Fruit fly (Drosophila melanogaster) whole organism, embryonic: ENCODE measurements around the gene Rchy1.

Experiments used
- CG11093 ChIP-seq: fragments of 200-800 bp; sonication (Bioruptor generic); IDR thresholded peaks from 3 replicates; pipeline ENCODE4 v1.3.6; 2022; ENCODE audit warnings: missing biosample characterization, missing genetic modification characterization
- CG11560 ChIP-seq: fragments of 200-800 bp; sonication (Bioruptor generic); IDR thresholded peaks from 3 replicates; pipeline ENCODE4 v1.3.6; 2022; ENCODE audit warnings: missing biosample characterization, missing genetic modification characterization
- CG15479 ChIP-seq: fragments of 200-800 bp; sonication (Bioruptor generic); optimal IDR thresholded peaks from 3 replicates; lab custom pipeline; 2019; ENCODE audit warnings: missing biosample characterization, mild to moderate bottlenecking, missing genetic modification characterization, moderate library complexity
- CG6683 ChIP-seq: fragments of 200-800 bp; sonication (Bioruptor generic); optimal IDR thresholded peaks from 2 replicates; lab custom pipeline; 2017; ENCODE audit warnings: missing biosample characterization, mild to moderate bottlenecking, missing genetic modification characterization, missing genetic modification reagents
- CG7745 ChIP-seq: fragments of 200-800 bp; sonication (Bioruptor generic); optimal IDR thresholded peaks from 2 replicates; lab custom pipeline; 2018; ENCODE audit warnings: missing biosample characterization, mild to moderate bottlenecking, missing genetic modification characterization, moderate library complexity
- da ChIP-seq: fragments of 200-800 bp; sonication (Bioruptor generic); optimal IDR thresholded peaks from 2 replicates; lab custom pipeline; 2016; ENCODE audit warnings: missing biosample characterization, missing genetic modification characterization
- kay ChIP-seq: fragments of 200-800 bp; sonication (Bioruptor generic); optimal IDR thresholded peaks from 2 replicates; lab custom pipeline; 2016; ENCODE audit warnings: missing biosample characterization, missing genetic modification characterization
- klu ChIP-seq: fragments of 200-800 bp; sonication (Bioruptor generic); IDR thresholded peaks from 2 replicates; pipeline ENCODE4 v1.3.6; 2022; ENCODE audit warnings: missing biosample characterization, missing genetic modification characterization
- nom ChIP-seq: fragments of 200-800 bp; sonication (Bioruptor generic); optimal IDR thresholded peaks from 2 replicates; lab custom pipeline; 2017; ENCODE audit warnings: missing biosample characterization, missing genetic modification characterization, mild to moderate bottlenecking, moderate library complexity, missing genetic modification reagents
- pros ChIP-seq: fragments of 200-800 bp; sonication (Bioruptor generic); optimal IDR thresholded peaks from 3 replicates; lab custom pipeline; 2019; ENCODE audit warnings: missing biosample characterization, mild to moderate bottlenecking, missing genetic modification characterization, moderate library complexity
- salm ChIP-seq: fragments of 200-800 bp; sonication (Bioruptor generic); optimal IDR thresholded peaks from 2 replicates; lab custom pipeline; 2018; ENCODE audit warnings: missing biosample characterization, mild to moderate bottlenecking, missing genetic modification characterization
- ttk ChIP-seq: fragments of 200-800 bp; sonication (Bioruptor generic); IDR thresholded peaks from 2 replicates; pipeline ENCODE4 v2.1.2; 2022; ENCODE audit warnings: missing biosample characterization, missing genetic modification characterization

DNA sequence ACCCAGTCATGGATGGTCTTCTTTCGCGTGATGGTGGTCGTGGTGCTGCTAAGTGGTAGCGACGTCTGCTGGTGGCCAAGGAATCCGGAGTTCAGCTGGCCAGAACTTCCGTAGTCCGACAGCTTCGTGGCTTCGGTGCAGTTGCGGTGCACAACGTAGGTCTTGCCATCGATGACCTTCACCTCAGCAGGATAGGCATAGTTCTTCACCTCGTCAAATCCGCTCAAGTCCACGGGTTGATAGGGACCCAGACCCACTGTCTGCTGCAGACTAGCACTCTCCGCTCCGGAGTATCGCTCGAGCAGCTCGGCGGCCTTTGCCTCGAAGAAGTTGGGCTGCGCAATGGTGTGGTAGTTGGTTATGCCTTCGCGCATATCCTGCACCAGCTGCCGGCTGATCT, 44.0 kb downstream of the Rchy1 start:
- TF ChIP-seq nom (GFP tag; lab: Kevin White, UChicago) (no peak), da (GFP tag; lab: Kevin White, UChicago) (no peak), kay (no peak), CG7745 (tag; lab: Kevin White, UChicago) (no peak), salm (tag; lab: Kevin White, UChicago) (no peak), CG6683 (GFP tag; lab: Kevin White, UChicago) (no peak), pros (no peak), CG11093 (no peak), ttk (no peak), CG15479 (no peak), CG11560 (no peak), klu (GFP tag; lab: Robert Waterston, UW) (no peak)
